Fruit fly (Drosophila melanogaster) whole organism, embryonic: ENCODE data around the gene mRpL27.
A peak's percentile ranks its signal among the peaks of the same experiment; 100 is the strongest.

ENCODE experiments used
- CG10147 ChIP-seq: fragments of 200-800 bp; sonication (Bioruptor generic); optimal IDR thresholded peaks from 2 replicates; lab custom pipeline; 2019; ENCODE audit warnings: missing biosample characterization, mild to moderate bottlenecking, missing genetic modification characterization, moderate library complexity
- CG10543 ChIP-seq: fragments of 200-800 bp; sonication (Bioruptor generic); optimal IDR thresholded peaks from 3 replicates; lab custom pipeline; 2017; ENCODE audit warnings: missing biosample characterization, mild to moderate bottlenecking, missing genetic modification characterization, moderate library complexity
- CG12236 ChIP-seq: fragments of 200-800 bp; sonication (Bioruptor generic); optimal IDR thresholded peaks from 2 replicates; lab custom pipeline; 2016; ENCODE audit warnings: missing biosample characterization, missing genetic modification characterization
- CG13624 ChIP-seq: fragments of 200-800 bp; sonication (Bioruptor generic); optimal IDR thresholded peaks from 2 replicates; lab custom pipeline; 2016; ENCODE audit warnings: missing biosample characterization, missing genetic modification characterization
- CG14860 ChIP-seq: fragments of 200-800 bp; sonication (Bioruptor generic); IDR thresholded peaks from 3 replicates; pipeline ENCODE4 v1.3.6; 2022; ENCODE audit warnings: missing biosample characterization, missing genetic modification characterization; ENCODE audit not compliant: partially characterized antibody
- CG15601 ChIP-seq: fragments of 200-800 bp; sonication (Bioruptor generic); optimal IDR thresholded peaks from 3 replicates; lab custom pipeline; 2019; ENCODE audit warnings: missing biosample characterization, mild to moderate bottlenecking, missing genetic modification characterization, moderate library complexity
- CG1603 ChIP-seq: fragments of 200-800 bp; sonication (Bioruptor generic); optimal IDR thresholded peaks from 2 replicates; lab custom pipeline; 2019; ENCODE audit warnings: missing biosample characterization, mild to moderate bottlenecking, missing genetic modification characterization, moderate library complexity
- CG1792 ChIP-seq: fragments of 200-800 bp; sonication (Bioruptor generic); optimal IDR thresholded peaks from 2 replicates; lab custom pipeline; 2016; ENCODE audit warnings: missing biosample characterization, missing genetic modification characterization
- CG3065 ChIP-seq: fragments of 200-800 bp; sonication (Bioruptor generic); optimal IDR thresholded peaks from 2 replicates; lab custom pipeline; 2016; ENCODE audit warnings: missing biosample characterization, missing genetic modification characterization
- CG31365 ChIP-seq: fragments of 200-800 bp; sonication (Bioruptor generic); optimal IDR thresholded peaks from 2 replicates; lab custom pipeline; 2018; ENCODE audit warnings: missing biosample characterization, mild to moderate bottlenecking, missing genetic modification characterization
- CG3281 ChIP-seq: fragments of 200-800 bp; sonication (Bioruptor generic); optimal IDR thresholded peaks from 3 replicates; lab custom pipeline; 2017; ENCODE audit warnings: missing biosample characterization, mild to moderate bottlenecking, missing genetic modification characterization
- CG5245 ChIP-seq: fragments of 200-800 bp; sonication (Bioruptor generic); optimal IDR thresholded peaks from 3 replicates; lab custom pipeline; 2016; ENCODE audit warnings: missing biosample characterization, missing genetic modification characterization
- CG7556 ChIP-seq: fragments of 200-800 bp; sonication (Bioruptor generic); optimal IDR thresholded peaks from 2 replicates; lab custom pipeline; 2017; ENCODE audit warnings: missing biosample characterization, mild to moderate bottlenecking, missing genetic modification characterization
- CG7786 ChIP-seq: fragments of 200-800 bp; sonication (Bioruptor generic); optimal IDR thresholded peaks from 2 replicates; lab custom pipeline; 2016; ENCODE audit warnings: missing biosample characterization, missing genetic modification characterization
- CG8924 ChIP-seq: fragments of 200-800 bp; optimal IDR thresholded peaks from 3 replicates; lab custom pipeline; 2019; ENCODE audit warnings: missing biosample characterization, mild to moderate bottlenecking, missing genetic modification characterization, moderate library complexity
- CG8944 ChIP-seq: fragments of 200-800 bp; sonication (Bioruptor generic); optimal IDR thresholded peaks from 3 replicates; lab custom pipeline; 2016; ENCODE audit warnings: missing biosample characterization, missing genetic modification characterization
- CG9727 ChIP-seq: fragments of 200-800 bp; sonication (Bioruptor generic); optimal IDR thresholded peaks from 3 replicates; lab custom pipeline; 2017; ENCODE audit warnings: missing biosample characterization, mild to moderate bottlenecking, missing genetic modification characterization
- D19A ChIP-seq: fragments of 200-800 bp; optimal IDR thresholded peaks from 3 replicates; lab custom pipeline; 2019; ENCODE audit warnings: missing biosample characterization, mild to moderate bottlenecking, missing genetic modification characterization, moderate library complexity
- Deaf1 ChIP-seq: fragments of 200-800 bp; optimal IDR thresholded peaks from 3 replicates; lab custom pipeline; 2019; ENCODE audit warnings: missing biosample characterization, mild to moderate bottlenecking, missing genetic modification characterization, moderate library complexity
- Ets97D ChIP-seq: fragments of 200-800 bp; sonication (Bioruptor generic); optimal IDR thresholded peaks from 3 replicates; lab custom pipeline; 2016; ENCODE audit warnings: missing biosample characterization, missing genetic modification characterization
- H15 ChIP-seq: fragments of 200-800 bp; sonication (Bioruptor generic); IDR thresholded peaks from 3 replicates; pipeline ENCODE4 v1.3.6; 2022; ENCODE audit warnings: missing biosample characterization, missing genetic modification characterization
- Hr78 ChIP-seq, 2 experiments: fragments of 200-800 bp in 1 of 2; fragments of >200 bp in 1 of 2; sonication (Bioruptor generic) in 1 of 2; optimal IDR thresholded peaks; 2 replicates each; lab custom pipeline; 2017 to 2019; ENCODE audit warnings: missing biosample characterization in 2 of 2, missing genetic modification characterization in 2 of 2, mild to moderate bottlenecking in 1 of 2, moderate library complexity in 1 of 2
- MBD-R2 ChIP-seq: fragments of 200-800 bp; sonication (Bioruptor generic); IDR thresholded peaks from 2 replicates; pipeline ENCODE4 v1.3.6; 2022; ENCODE audit warnings: missing biosample characterization, missing genetic modification characterization
- MESR4 ChIP-seq: fragments of 200-800 bp; sonication (Bioruptor generic); optimal IDR thresholded peaks from 2 replicates; lab custom pipeline; 2018; ENCODE audit warnings: missing biosample characterization, mild to moderate bottlenecking, missing genetic modification characterization, moderate library complexity
- Mad ChIP-seq: fragments of 200-800 bp; sonication (Bioruptor generic); optimal IDR thresholded peaks from 2 replicates; lab custom pipeline; 2016; ENCODE audit warnings: missing biosample characterization, missing genetic modification characterization
- Meics ChIP-seq: fragments of 200-800 bp; sonication (Bioruptor generic); optimal IDR thresholded peaks from 2 replicates; lab custom pipeline; 2017; ENCODE audit warnings: missing biosample characterization, mild to moderate bottlenecking, missing genetic modification characterization
- NC2β ChIP-seq: fragments of 200-800 bp; sonication (Bioruptor generic); optimal IDR thresholded peaks from 2 replicates; lab custom pipeline; 2016; ENCODE audit warnings: missing biosample characterization, missing genetic modification characterization
- Opbp ChIP-seq: fragments of 200-800 bp; sonication (Bioruptor generic); IDR thresholded peaks from 3 replicates; pipeline ENCODE4 v1.3.6; 2022; ENCODE audit warnings: missing biosample characterization, missing genetic modification characterization; ENCODE audit not compliant: partially characterized antibody
- Scr ChIP-seq: fragments of 200-800 bp; sonication (Bioruptor generic); IDR thresholded peaks from 2 replicates; pipeline ENCODE4 v1.3.6; 2022; ENCODE audit warnings: missing biosample characterization, missing genetic modification characterization; ENCODE audit not compliant: partially characterized antibody
- Sox102F ChIP-seq: fragments of 200-800 bp; sonication (Bioruptor generic); optimal IDR thresholded peaks from 2 replicates; lab custom pipeline; 2018; ENCODE audit warnings: missing biosample characterization, mild to moderate bottlenecking, missing genetic modification characterization, moderate library complexity
- Xrp1 ChIP-seq: fragments of 200-800 bp; sonication (Bioruptor generic); IDR thresholded peaks from 2 replicates; pipeline ENCODE4 v1.3.6; 2022; ENCODE audit warnings: missing biosample characterization, missing genetic modification characterization
- abd-A ChIP-seq: fragments of 200-800 bp; sonication (Bioruptor generic); optimal IDR thresholded peaks from 3 replicates; lab custom pipeline; 2019; ENCODE audit warnings: missing biosample characterization, mild to moderate bottlenecking, missing genetic modification characterization, moderate library complexity
- ara ChIP-seq: fragments of 200-800 bp; sonication (Bioruptor generic); IDR thresholded peaks from 2 replicates; pipeline ENCODE4 v1.3.6; 2022; ENCODE audit warnings: missing biosample characterization, missing genetic modification characterization
- ase ChIP-seq: fragments of 200-800 bp; sonication (Bioruptor generic); IDR thresholded peaks from 3 replicates; pipeline ENCODE4 v1.3.6; 2022; ENCODE audit warnings: missing biosample characterization, missing genetic modification characterization
- dati ChIP-seq: fragments of 200-800 bp; sonication (Bioruptor generic); IDR thresholded peaks from 2 replicates; pipeline ENCODE4 v1.3.6; 2022; ENCODE audit warnings: missing biosample characterization, missing genetic modification characterization
- emc ChIP-seq: fragments of 200-800 bp; sonication (Bioruptor generic); optimal IDR thresholded peaks from 2 replicates; lab custom pipeline; 2016; ENCODE audit warnings: missing biosample characterization, missing genetic modification characterization
- ems ChIP-seq: fragments of 200-800 bp; sonication (Bioruptor generic); optimal IDR thresholded peaks from 3 replicates; lab custom pipeline; 2016; ENCODE audit warnings: missing biosample characterization, missing genetic modification characterization
- en ChIP-seq: fragments of 200-800 bp; sonication (Bioruptor generic); optimal IDR thresholded peaks from 2 replicates; lab custom pipeline; 2016; ENCODE audit warnings: missing biosample characterization, missing genetic modification characterization
- hbn ChIP-seq: fragments of 200-800 bp; sonication (Bioruptor generic); IDR thresholded peaks from 2 replicates; pipeline ENCODE4 v1.3.6; 2022; ENCODE audit warnings: missing biosample characterization, missing genetic modification characterization; ENCODE audit not compliant: partially characterized antibody
- ind ChIP-seq: fragments of 200-800 bp; sonication (Bioruptor generic); optimal IDR thresholded peaks from 3 replicates; lab custom pipeline; 2016; ENCODE audit warnings: missing biosample characterization, missing genetic modification characterization
- jumu ChIP-seq: fragments of 200-800 bp; sonication (Bioruptor generic); optimal IDR thresholded peaks from 3 replicates; lab custom pipeline; 2016; ENCODE audit warnings: missing biosample characterization, missing genetic modification characterization
- lbe ChIP-seq: fragments of 200-800 bp; sonication (Bioruptor generic); optimal IDR thresholded peaks from 2 replicates; lab custom pipeline; 2016; ENCODE audit warnings: missing biosample characterization, mild to moderate bottlenecking, missing genetic modification characterization
- luna ChIP-seq: fragments of 200-800 bp; sonication (Bioruptor generic); optimal IDR thresholded peaks from 2 replicates; lab custom pipeline; 2016; ENCODE audit warnings: missing biosample characterization, missing genetic modification characterization
- mam ChIP-seq: fragments of 200-800 bp; sonication (Bioruptor generic); optimal IDR thresholded peaks from 3 replicates; lab custom pipeline; 2016; ENCODE audit warnings: missing biosample characterization, missing genetic modification characterization
- nerfin-1 ChIP-seq: fragments of 200-800 bp; sonication (Bioruptor generic); optimal IDR thresholded peaks from 3 replicates; lab custom pipeline; 2019; ENCODE audit warnings: missing biosample characterization, mild to moderate bottlenecking, missing genetic modification characterization, moderate library complexity
- nerfin-2 ChIP-seq: fragments of 200-800 bp; sonication (Bioruptor generic); IDR thresholded peaks from 2 replicates; pipeline ENCODE4 v1.3.6; 2022; ENCODE audit warnings: missing biosample characterization, missing genetic modification characterization; ENCODE audit not compliant: partially characterized antibody
- sim ChIP-seq: fragments of 200-800 bp; sonication (Bioruptor generic); IDR thresholded peaks from 2 replicates; pipeline ENCODE4 v1.3.6; 2022; ENCODE audit warnings: missing biosample characterization, missing genetic modification characterization
- sima ChIP-seq: fragments of 200-800 bp; sonication (Bioruptor generic); optimal IDR thresholded peaks from 2 replicates; lab custom pipeline; 2016; ENCODE audit warnings: missing biosample characterization, missing genetic modification characterization
- so ChIP-seq: fragments of 200-800 bp; sonication (Bioruptor generic); IDR thresholded peaks from 3 replicates; pipeline ENCODE4 v1.3.6; 2022; ENCODE audit warnings: missing biosample characterization, missing genetic modification characterization
- stwl ChIP-seq: fragments of 200-800 bp; sonication (Bioruptor generic); optimal IDR thresholded peaks from 3 replicates; lab custom pipeline; 2018; ENCODE audit warnings: missing biosample characterization, mild to moderate bottlenecking, missing genetic modification characterization, moderate library complexity
- trh ChIP-seq: fragments of 200-800 bp; sonication (Bioruptor generic); optimal IDR thresholded peaks from 2 replicates; lab custom pipeline; 2016; ENCODE audit warnings: missing biosample characterization, missing genetic modification characterization

mRpL27 gene

dm6 chr2L:4463323-4463722 lies 3.9 kb upstream of the mRpL27 start, which contains the start of the genes CG15443 and Paris (continued):
- peak; percentile 21 for TF ChIP-seq Meics (GFP tag; lab: Kevin White, UChicago)
- TF ChIP-seq sim (GFP tag; lab: Robert Waterston, UW): no peak
- peak; percentile 48; the same call in 1 of the 2 replicates for TF ChIP-seq hbn (GFP tag; lab: Robert Waterston, UW)
- no peak for TF ChIP-seq Xrp1
- TF ChIP-seq so (GFP tag; lab: Robert Waterston, UW): no peak
- peak; percentile 2 for TF ChIP-seq MESR4 (GFP tag; lab: Kevin White, UChicago)
- TF ChIP-seq CG7556 (GFP tag; lab: Kevin White, UChicago): no peak
- no peak for TF ChIP-seq ind
- no peak for TF ChIP-seq mam (GFP tag; lab: Kevin White, UChicago)
- no peak for TF ChIP-seq CG12236 (GFP tag; lab: Kevin White, UChicago)
- no peak for TF ChIP-seq CG31365 (tag; lab: Kevin White, UChicago)
- TF ChIP-seq CG10147: no peak
- TF ChIP-seq Ets97D (GFP tag; lab: Kevin White, UChicago): peak; percentile 41
- no peak for TF ChIP-seq CG8944 (GFP tag; lab: Kevin White, UChicago)
- no peak for TF ChIP-seq CG13624 (GFP tag; lab: Kevin White, UChicago)
- TF ChIP-seq ara (GFP tag; lab: Robert Waterston, UW): no peak
- no peak for TF ChIP-seq Deaf1 (tag; lab: Kevin White, UChicago)
- no peak for TF ChIP-seq Sox102F
- no peak for TF ChIP-seq CG5245
- no peak for TF ChIP-seq luna
- peak; percentile 65 for TF ChIP-seq CG1603
- no peak for TF ChIP-seq CG7786 (GFP tag; lab: Kevin White, UChicago)
- TF ChIP-seq sima (GFP tag; lab: Kevin White, UChicago): no peak
- peak; percentile 10 for TF ChIP-seq CG3281 (GFP tag; lab: Kevin White, UChicago)
- no peak for TF ChIP-seq ase (GFP tag; lab: Robert Waterston, UW)
- no peak for TF ChIP-seq jumu
- TF ChIP-seq abd-A (tag; lab: Kevin White, UChicago): no peak
- TF ChIP-seq nerfin-2 (GFP tag; lab: Robert Waterston, UW): peak; percentile 90
- peak; percentile 95 for TF ChIP-seq CG14860 (GFP tag; lab: Robert Waterston, UW)
- TF ChIP-seq ems: no peak
- TF ChIP-seq CG9727 (GFP tag; lab: Kevin White, UChicago): no peak
- no peak for TF ChIP-seq emc (GFP tag; lab: Kevin White, UChicago)
- TF ChIP-seq CG15601 (tag; lab: Kevin White, UChicago): peak; percentile 3
- TF ChIP-seq stwl (tag; lab: Kevin White, UChicago): peak; percentile 97
- no peak for TF ChIP-seq D19A
- TF ChIP-seq CG1792: no peak
- no peak for TF ChIP-seq CG10543 (GFP tag; lab: Kevin White, UChicago)
- no peak for TF ChIP-seq en (GFP tag; lab: Kevin White, UChicago)
- TF ChIP-seq lbe (GFP tag; lab: Kevin White, UChicago): no peak
- TF ChIP-seq nerfin-1: no peak
- 0 out of 3 replicates have a peak, but pooled peaks have one; percentile 21 for TF ChIP-seq H15 (GFP tag; lab: Robert Waterston, UW)
- TF ChIP-seq trh (GFP tag; lab: Kevin White, UChicago): no peak
- TF ChIP-seq Scr (GFP tag; lab: Robert Waterston, UW): peak; percentile 73
- peak; percentile 16 for TF ChIP-seq CG8924
- TF ChIP-seq NC2β: no peak
- peak; percentile 82; the same call in 2 of the 3 replicates for TF ChIP-seq Opbp (GFP tag; lab: Robert Waterston, UW)
- TF ChIP-seq dati: no peak
- no peak for TF ChIP-seq Mad (GFP tag; lab: Kevin White, UChicago)
- TF ChIP-seq CG3065: no peak
- peak; percentile 69 for TF ChIP-seq MBD-R2
- TF ChIP-seq Hr78 (GFP tag; optimal IDR thresholded peaks at IDR 0.05; lab: Kevin White, UChicago): no peak
